Worm (Caenorhabditis elegans) whole organism, L1 larva: ENCODE measurements around the gene ZK666.2.

Source experiments
- efl-1 ChIP-seq, 4 experiments: fragments of 150-350 bp; optimal IDR thresholded peaks in 3 of 4; peaks in 1 of 4; 1 replicate in 1 of 4; 2 replicates in 3 of 4; lab custom pipeline; 2014; ENCODE audit warnings: missing biosample characterization in 2 of 4, missing genetic modification characterization in 2 of 4, missing genetic modification reagents in 2 of 4
- egl-27 ChIP-seq, 2 experiments: fragments of 150-350 bp in 1 of 2; sonication (generic microtip); optimal IDR thresholded peaks; 3 replicates each; lab custom pipeline; 2017 to 2018; ENCODE audit warnings: missing biosample characterization in 2 of 2, missing genetic modification characterization in 2 of 2, missing genetic modification reagents in 2 of 2
- lir-3 ChIP-seq: sonication (generic microtip); optimal IDR thresholded peaks from 2 replicates; lab custom pipeline; 2016; ENCODE audit warnings: mild to moderate bottlenecking, missing genetic modification characterization, moderate library complexity, missing compliant biosample characterization; ENCODE audit not compliant: poor library complexity
- lsy-2 ChIP-seq, 2 experiments: fragments of 150-350 bp; optimal IDR thresholded peaks; 2 replicates each; lab custom pipeline; 2014; ENCODE audit warnings: missing biosample characterization in 2 of 2, missing genetic modification characterization in 2 of 2
- nhr-28 ChIP-seq: fragments of 150-350 bp; optimal IDR thresholded peaks from 2 replicates; lab custom pipeline; 2014; ENCODE audit warnings: missing biosample characterization, missing genetic modification characterization
- snu-23 ChIP-seq: sonication (generic microtip); optimal IDR thresholded peaks from 2 replicates; lab custom pipeline; 2016; ENCODE audit warnings: missing genetic modification characterization, missing compliant biosample characterization
- sox-4 ChIP-seq: sonication (generic microtip); optimal IDR thresholded peaks from 2 replicates; lab custom pipeline; 2016; ENCODE audit warnings: missing genetic modification characterization, missing compliant biosample characterization
- swsn-7 ChIP-seq: sonication (generic microtip); optimal IDR thresholded peaks from 2 replicates; lab custom pipeline; 2016; ENCODE audit warnings: missing genetic modification characterization, missing compliant biosample characterization

- TF ChIP-seq sox-4 (tag; lab: Kevin White, UChicago) (no peak), egl-27 (tag; optimal IDR thresholded peaks at IDR 0.05; lab: Kevin White, UChicago) (no peak), snu-23 (no peak), efl-1 (optimal IDR thresholded peaks at IDR 0.05; lab: Kevin White, UChicago) (no peak), efl-1 (GFP tag; optimal IDR thresholded peaks at IDR 0.05 in 1 of 2; lab: Kevin White, UChicago) (no peak), lir-3 (no peak), nhr-28 (tag; lab: Kevin White, UChicago) (no peak), swsn-7 (tag; lab: Kevin White, UChicago) (no peak), lsy-2 (tag; optimal IDR thresholded peaks at IDR 0.05; lab: Kevin White, UChicago) (no peak)
Observed at ce11 chrII:10482899-10483298, 11.2 kb upstream of the ZK666.2 start.
